Fruit fly (Drosophila melanogaster) Kc167 (cell line): ENCODE results near the gene mahe.

ENCODE experiments used
- h ChIP-seq: fragments of >200 bp; optimal IDR thresholded peaks from 3 replicates; lab custom pipeline; 2018; ENCODE audit warnings: missing external identifiers
- insv ChIP-seq: fragments of >200 bp; optimal IDR thresholded peaks from 3 replicates; lab custom pipeline; 2018; ENCODE audit warnings: missing external identifiers
- psq ChIP-seq: fragments of >200 bp; optimal IDR thresholded peaks from 2 replicates; lab custom pipeline; 2017; ENCODE audit warnings: missing external identifiers

- TF ChIP-seq psq (no peak), h (lab: Kevin White, UChicago) (no peak), insv (lab: Kevin White, UChicago) (no peak)
Observed at dm6 chrX:7955890-7956289, 24.7 kb upstream of the mahe start, which contains the start of the genes CG15332 and CG15330.
